Fruit fly (Drosophila melanogaster): ENCODE results near the gene Nup153.

DNA sequence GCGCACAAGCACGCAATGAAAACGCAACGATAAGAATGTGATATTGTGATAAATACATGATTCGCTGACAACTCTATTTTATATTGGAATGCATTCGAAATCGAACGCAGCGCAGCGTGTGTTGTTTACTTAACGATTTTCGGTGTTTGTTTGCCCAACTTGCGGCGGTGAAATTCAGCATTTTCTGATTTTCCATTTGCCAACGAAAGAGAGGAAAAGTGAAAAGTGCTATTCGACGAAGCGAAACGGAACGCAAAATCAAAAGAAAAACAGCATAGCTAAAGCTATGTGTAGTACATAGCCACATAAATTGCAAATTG, 42.0 kb downstream of the Nup153 start:
- TF ChIP-seq CG8119 (GFP tag; IDR thresholded peaks at IDR 0.05) (no peak), Blimp-1 (GFP tag; optimal IDR thresholded peaks at IDR 0.05) (no peak), CG1621 (tag; optimal IDR thresholded peaks at IDR 0.05) (no peak), Gug (GFP tag; IDR thresholded peaks at IDR 0.05) (no peak), Sox15 (GFP tag; optimal IDR thresholded peaks at IDR 0.05) (no peak), spab (GFP tag; optimal IDR thresholded peaks at IDR 0.05) (no peak), Sox102F (GFP tag; optimal IDR thresholded peaks at IDR 0.05) (no peak), Hr39 (GFP tag; optimal IDR thresholded peaks at IDR 0.05) (no peak), CG6854 (GFP tag; optimal IDR thresholded peaks at IDR 0.05) (no peak), CG6163 (GFP tag; IDR thresholded peaks at IDR 0.05) (no peak)
